Worm (Caenorhabditis elegans) whole organism, L4 larva: Measurements from ENCODE around the gene Y75B8A.10.

Experiments
- Y105C5A.15 ChIP-seq: fragments of 200-800 bp; sonication (Bioruptor generic); IDR thresholded peaks from 2 replicates; pipeline ENCODE4 v1.3.6; 2022; ENCODE audit warnings: missing genetic modification characterization, missing compliant biosample characterization
- Y5F2A.4 ChIP-seq: fragments of 200-800 bp; sonication (Bioruptor generic); optimal IDR thresholded peaks from 2 replicates; lab custom pipeline; 2018; ENCODE audit warnings: mild to moderate bottlenecking, missing genetic modification characterization, missing compliant biosample characterization
- aha-1 ChIP-seq: fragments of 150-350 bp; peaks from one replicate; lab custom pipeline; 2014; ENCODE audit warnings: missing biosample characterization, missing genetic modification characterization
- aly-2 ChIP-seq: sonication (generic microtip); optimal IDR thresholded peaks from 2 replicates; lab custom pipeline; 2018; ENCODE audit warnings: missing biosample characterization, missing genetic modification characterization
- ama-1 ChIP-seq: fragments of 150-350 bp; optimal IDR thresholded peaks from 2 replicates; lab custom pipeline; 2014; ENCODE audit warnings: inconsistent platforms, mixed read lengths
- arid-1 ChIP-seq: fragments of 200-800 bp; sonication (Bioruptor generic); conservative IDR thresholded peaks from 2 replicates; pipeline ENCODE4 v1.3.6; 2022; ENCODE audit warnings: missing genetic modification reagents, missing genetic modification characterization, missing compliant biosample characterization
- ceh-20 ChIP-seq: fragments of 200-800 bp; sonication (Bioruptor generic); IDR thresholded peaks from 2 replicates; pipeline ENCODE4 v1.3.6; 2022; ENCODE audit warnings: missing genetic modification reagents, missing genetic modification characterization, missing compliant biosample characterization
- ces-1 ChIP-seq: fragments of 150-350 bp; sonication (generic microtip); optimal IDR thresholded peaks from 4 replicates; lab custom pipeline; 2014; ENCODE audit warnings: missing biosample characterization, missing genetic modification reagents, missing genetic modification characterization
- ctbp-1 ChIP-seq: fragments of 200-800 bp; sonication (Bioruptor generic); IDR thresholded peaks from 2 replicates; pipeline ENCODE4 v1.3.6; 2022; ENCODE audit warnings: missing genetic modification reagents, missing genetic modification characterization, missing compliant biosample characterization
- daf-16 ChIP-seq, 3 experiments: sonication (generic microtip); optimal IDR thresholded peaks; 2 replicates each; lab custom pipeline; 2016 to 2017; ENCODE audit warnings: missing genetic modification characterization in 3 of 3, missing genetic modification reagents in 3 of 3, mild to moderate bottlenecking in 2 of 3, missing compliant biosample characterization in 2 of 3, missing biosample characterization in 1 of 3, moderate library complexity in 1 of 3
- dmd-6 ChIP-seq: fragments of 200-800 bp; sonication (Bioruptor generic); IDR thresholded peaks from 2 replicates; pipeline ENCODE4 v1.3.6; 2022; ENCODE audit warnings: missing genetic modification reagents, missing genetic modification characterization, missing compliant biosample characterization
- duxl-1 ChIP-seq: sonication (generic microtip); optimal IDR thresholded peaks from 2 replicates; lab custom pipeline; 2016; ENCODE audit warnings: mild to moderate bottlenecking, missing genetic modification characterization, moderate library complexity, missing compliant biosample characterization; ENCODE audit not compliant: poor library complexity
- dve-1 ChIP-seq: sonication (generic microtip); optimal IDR thresholded peaks from 2 replicates; lab custom pipeline; 2017; ENCODE audit warnings: antibody characterized with exemption, mild to moderate bottlenecking, missing genetic modification characterization, missing compliant biosample characterization; ENCODE audit not compliant: insufficient read depth
- egl-27 ChIP-seq: sonication (generic microtip); optimal IDR thresholded peaks from 3 replicates; lab custom pipeline; 2017; ENCODE audit warnings: missing biosample characterization, missing genetic modification reagents, missing genetic modification characterization
- gei-8 ChIP-seq: fragments of 200-800 bp; sonication (Bioruptor generic); optimal IDR thresholded peaks from 2 replicates; lab custom pipeline; 2018; ENCODE audit warnings: mild to moderate bottlenecking, missing genetic modification characterization, missing compliant biosample characterization
- hif-1 ChIP-seq, 2 experiments: sonication (generic microtip); optimal IDR thresholded peaks; 2 replicates each; lab custom pipeline; 2016 to 2017; ENCODE audit warnings: missing compliant biosample characterization in 2 of 2, missing genetic modification characterization in 2 of 2, missing genetic modification reagents in 2 of 2, missing genotype in 2 of 2, mild to moderate bottlenecking in 1 of 2
- hlh-11 ChIP-seq: fragments of 200-800 bp; sonication (Bioruptor generic); optimal IDR thresholded peaks from 2 replicates; lab custom pipeline; 2018; ENCODE audit warnings: mild to moderate bottlenecking, missing genetic modification characterization, missing compliant biosample characterization
- hlh-30 ChIP-seq: sonication (generic microtip); optimal IDR thresholded peaks from 2 replicates; lab custom pipeline; 2017; ENCODE audit warnings: antibody characterized with exemption, mild to moderate bottlenecking, missing genetic modification characterization, missing compliant biosample characterization; ENCODE audit not compliant: insufficient read depth
- lim-7 ChIP-seq: fragments of 200-800 bp; sonication (Bioruptor generic); IDR thresholded peaks from 2 replicates; pipeline ENCODE4 v1.3.6; 2022; ENCODE audit warnings: missing genetic modification characterization, missing compliant biosample characterization
- lin-38 ChIP-seq: fragments of 200-800 bp; sonication (Bioruptor generic); IDR thresholded peaks from 2 replicates; pipeline ENCODE4 v1.3.6; 2022; ENCODE audit warnings: missing genetic modification reagents, missing genetic modification characterization, missing compliant biosample characterization
- madf-5 ChIP-seq, 2 experiments: fragments of 200-800 bp; sonication (Bioruptor generic); IDR thresholded peaks; 2 replicates each; pipeline ENCODE4 v1.3.6; 2022; ENCODE audit warnings: missing compliant biosample characterization in 2 of 2, missing genetic modification characterization in 2 of 2
- mdt-29 ChIP-seq: fragments of 200-800 bp; sonication (Bioruptor generic); IDR thresholded peaks from 2 replicates; pipeline ENCODE4 v1.3.6; 2022; ENCODE audit warnings: missing genetic modification reagents, missing genetic modification characterization, missing compliant biosample characterization
- mep-1 ChIP-seq: fragments of 150-350 bp; sonication (generic microtip); optimal IDR thresholded peaks from 3 replicates; lab custom pipeline; 2014; ENCODE audit warnings: missing biosample characterization, missing genetic modification characterization
- mxl-3 ChIP-seq: fragments of 200-800 bp; sonication (Bioruptor generic); optimal IDR thresholded peaks from 2 replicates; lab custom pipeline; 2018; ENCODE audit warnings: mild to moderate bottlenecking, missing genetic modification characterization, missing compliant biosample characterization
- nhr-25 ChIP-seq: sonication (generic microtip); optimal IDR thresholded peaks from 2 replicates; lab custom pipeline; 2017; ENCODE audit warnings: missing genetic modification characterization, mild to moderate bottlenecking, missing compliant biosample characterization, antibody characterized with exemption, moderate library complexity, borderline replicate concordance; ENCODE audit not compliant: insufficient read depth
- nhr-28 ChIP-seq: fragments of 150-350 bp; optimal IDR thresholded peaks from 2 replicates; lab custom pipeline; 2014; ENCODE audit warnings: missing biosample characterization, missing genetic modification characterization
- nhr-42 ChIP-seq: fragments of 200-800 bp; sonication (Bioruptor generic); IDR thresholded peaks from 2 replicates; pipeline ENCODE4 v1.3.6; 2022; ENCODE audit warnings: missing genetic modification characterization, missing compliant biosample characterization
- nhr-76 ChIP-seq: fragments of 150-350 bp; optimal IDR thresholded peaks from 2 replicates; lab custom pipeline; 2014; ENCODE audit warnings: missing biosample characterization, missing genetic modification characterization
- pha-4 ChIP-seq, 2 experiments: fragments of 150-350 bp in 1 of 2; fragments of 200-800 bp in 1 of 2; sonication (Bioruptor generic) in 1 of 2; IDR thresholded peaks in 1 of 2; optimal IDR thresholded peaks in 1 of 2; 2 replicates each; pipeline versions ENCODE4 v1.3.6 to Lab custom; 2014 to 2022; ENCODE audit warnings: missing genetic modification characterization in 2 of 2, missing genetic modification reagents in 2 of 2, missing biosample characterization in 1 of 2, missing compliant biosample characterization in 1 of 2
- pqm-1 ChIP-seq: sonication (generic microtip); optimal IDR thresholded peaks from 2 replicates; lab custom pipeline; 2017; ENCODE audit warnings: missing biosample characterization, missing genetic modification characterization
- rbr-2 ChIP-seq: sonication (generic microtip); optimal IDR thresholded peaks from 2 replicates; lab custom pipeline; 2016; ENCODE audit warnings: missing genotype, missing genetic modification characterization, missing compliant biosample characterization
- saeg-2 ChIP-seq: fragments of 200-800 bp; sonication (Bioruptor generic); IDR thresholded peaks from 2 replicates; pipeline ENCODE4 v1.3.6; 2022; ENCODE audit warnings: missing genetic modification reagents, missing genetic modification characterization, missing compliant biosample characterization
- skn-1 ChIP-seq: fragments of 150-350 bp; optimal IDR thresholded peaks from 2 replicates; lab custom pipeline; 2014; ENCODE audit warnings: missing biosample characterization, missing genetic modification characterization
- snpc-1.2 ChIP-seq: fragments of 200-800 bp; sonication (Bioruptor generic); IDR thresholded peaks from 2 replicates; pipeline ENCODE4 v1.3.6; 2022; ENCODE audit warnings: missing genetic modification reagents, missing genetic modification characterization, missing compliant biosample characterization
- snpc-4 ChIP-seq: fragments of 150-350 bp; optimal IDR thresholded peaks from 2 replicates; lab custom pipeline; 2014; ENCODE audit warnings: missing biosample characterization, missing genetic modification characterization
- unc-62 ChIP-seq, 3 experiments: fragments of 150-350 bp in 1 of 3; sonication (generic microtip); optimal IDR thresholded peaks in 2 of 3; peaks in 1 of 3; 1 replicate in 1 of 3; 2 replicates in 2 of 3; lab custom pipeline; 2014 to 2017; ENCODE audit warnings: missing biosample characterization in 3 of 3, missing genetic modification characterization in 3 of 3, missing genetic modification reagents in 3 of 3, missing genotype in 1 of 3
- zfp-3 ChIP-seq: fragments of 200-800 bp; sonication (Bioruptor generic); conservative IDR thresholded peaks from 2 replicates; pipeline ENCODE4 v1.3.6; 2022; ENCODE audit warnings: missing genetic modification reagents, missing genetic modification characterization, missing compliant biosample characterization

Gene Y75B8A.10

DNA sequence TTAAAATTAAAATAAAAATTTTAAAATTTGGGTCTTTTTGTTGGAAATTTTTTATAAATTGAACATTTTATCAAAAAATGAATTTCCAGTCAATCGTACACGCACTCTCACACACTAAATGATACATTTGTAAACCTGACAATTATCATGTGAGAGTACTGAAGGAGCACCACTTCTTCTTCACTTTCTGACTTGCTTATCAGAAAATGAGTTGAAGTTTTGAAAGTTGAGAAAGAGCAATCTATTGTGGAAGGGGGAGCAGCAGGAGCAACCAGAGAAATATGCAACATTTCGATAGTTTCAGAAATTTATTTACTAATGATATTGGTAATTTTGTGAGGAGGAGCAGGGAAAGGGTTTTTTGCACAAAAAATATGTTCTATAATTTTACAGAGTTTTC lies 44.6 kb downstream of the Y75B8A.10 start:
- TF ChIP-seq hlh-11 (tag; lab: Kevin White, UChicago) (peak; percentile 53), daf-16 (GFP tag; optimal IDR thresholded peaks at IDR 0.05; lab: Kevin White, UChicago) (no peak), daf-16 (tag; optimal IDR thresholded peaks at IDR 0.05; lab: Kevin White, UChicago) (peak; percentile 63), snpc-4 (tag; lab: Kevin White, UChicago) (no peak), mdt-29 (GFP tag; lab: Robert Waterston, UW) (no peak), skn-1 (tag; lab: Kevin White, UChicago) (no peak), dve-1 (tag; lab: Kevin White, UChicago) (peak; percentile 26), aly-2 (tag; lab: Kevin White, UChicago) (no peak), aha-1 (tag; lab: Kevin White, UChicago) (peak; percentile 24), duxl-1 (tag; lab: Kevin White, UChicago) (no peak), lim-7 (GFP tag; lab: Robert Waterston, UW) (no peak), pqm-1 (peak; percentile 97), ceh-20 (no peak), snpc-1.2 (GFP tag; lab: Robert Waterston, UW) (no peak), nhr-28 (tag; lab: Kevin White, UChicago) (peak; percentile 80), dmd-6 (GFP tag; lab: Robert Waterston, UW) (peak; percentile 45; the same call in 1 of the 2 replicates), madf-5 (GFP tag; IDR thresholded peaks at IDR 0.05; lab: Robert Waterston, UW) (no peak), ama-1 (no peak), hif-1 (tag; optimal IDR thresholded peaks at IDR 0.05; lab: Kevin White, UChicago) (no peak), gei-8 (GFP tag; lab: Kevin White, UChicago) (no peak), nhr-76 (no peak), pha-4 (GFP tag; IDR thresholded peaks at IDR 0.05; lab: Robert Waterston, UW) (no peak), pha-4 (tag; optimal IDR thresholded peaks at IDR 0.05; lab: Kevin White, UChicago) (no peak), ctbp-1 (GFP tag; lab: Robert Waterston, UW) (no peak), hlh-30 (tag; lab: Kevin White, UChicago) (peak; percentile 43), rbr-2 (tag; lab: Kevin White, UChicago) (no peak), egl-27 (tag; lab: Kevin White, UChicago) (no peak), zfp-3 (GFP tag; lab: Robert Waterston, UW) (no peak), Y5F2A.4 (GFP tag; lab: Kevin White, UChicago) (no peak), ces-1 (GFP tag; lab: Kevin White, UChicago) (no peak), nhr-42 (GFP tag; lab: Robert Waterston, UW) (no peak), unc-62 (GFP tag; optimal IDR thresholded peaks at IDR 0.05 in 1 of 2; lab: Kevin White, UChicago) (no peak), unc-62 (tag; optimal IDR thresholded peaks at IDR 0.05; lab: Kevin White, UChicago) (no peak), lin-38 (GFP tag; lab: Robert Waterston, UW) (no peak), Y105C5A.15 (GFP tag; lab: Robert Waterston, UW) (no peak), mxl-3 (GFP tag; lab: Kevin White, UChicago) (no peak), arid-1 (GFP tag; lab: Robert Waterston, UW) (no peak), mep-1 (peak; percentile 8)

DNA sequence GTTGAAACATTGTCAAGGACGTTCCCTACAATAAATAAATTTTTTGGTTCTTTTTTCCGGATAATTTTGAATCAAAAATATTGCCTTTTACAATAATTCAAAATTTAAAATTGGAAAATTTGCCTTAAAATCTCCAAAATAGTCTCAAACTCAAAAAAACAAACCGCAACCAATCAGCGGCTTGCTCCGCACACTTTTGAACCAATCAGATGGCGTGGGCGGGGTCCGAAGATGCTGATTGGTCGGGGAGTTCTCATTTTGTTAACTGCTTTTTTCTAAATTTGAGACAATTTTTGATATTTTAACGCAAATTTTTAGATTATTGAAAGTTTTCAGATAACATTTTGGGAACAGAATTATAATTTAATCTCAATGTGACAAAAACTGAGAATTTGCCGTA lies 45.3 kb downstream of the Y75B8A.10 start:
- TF ChIP-seq saeg-2 (GFP tag; lab: Robert Waterston, UW) = no peak

DNA sequence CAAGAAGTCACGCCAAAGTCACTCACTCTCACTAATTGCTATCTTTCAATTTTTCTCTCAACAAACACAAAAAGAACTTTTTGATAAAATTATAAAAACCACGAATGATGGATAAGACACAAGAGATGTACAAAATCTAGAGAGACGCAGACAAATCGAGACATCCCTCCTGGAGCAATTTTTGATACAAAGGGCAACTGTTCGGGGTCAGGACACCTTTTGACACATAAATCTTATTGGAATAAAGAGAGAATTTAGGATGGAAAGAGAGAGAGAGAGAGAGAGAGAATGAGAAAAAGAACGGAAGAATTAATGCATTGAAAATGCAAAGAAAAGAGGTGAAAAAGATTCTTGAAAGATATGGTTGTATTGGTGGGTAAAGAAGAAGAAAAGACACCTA lies 45.7 kb downstream of the Y75B8A.10 start:
- peak in 1 of 2 experiments; percentile 54 for TF ChIP-seq unc-62 (GFP tag; optimal IDR thresholded peaks at IDR 0.05 in 1 of 2; lab: Kevin White, UChicago)
- no peak for TF ChIP-seq unc-62 (tag; optimal IDR thresholded peaks at IDR 0.05; lab: Kevin White, UChicago)
- TF ChIP-seq nhr-25 (tag; lab: Kevin White, UChicago) = no peak
- TF ChIP-seq, all 104 proteins: peak for 1
